ENCODE assay signal across 1 fruit fly cellular context in genomic region chr2L:13145035-13145683, dm6.
TF ChIP-seq lines count a peak whose summit lies in the region.

No protein-coding gene starts in this region.

TF ChIP-seq in whole organism, embryonic, 481 proteins besides CTCF, POLR2A, EP300 and RAD21 (continued from another document and continues in another):
- TF ChIP-seq Doc3 (GFP tag; IDR thresholded peaks at IDR 0.05; lab: Robert Waterston, UW; ENCODE audit: partially characterized antibody) (no peak), Gug (GFP tag; IDR thresholded peaks at IDR 0.05; lab: Robert Waterston, UW) (peak; percentile 53; the same call in 3 of the 4 replicates), CG11247 (GFP tag; IDR thresholded peaks at IDR 0.05; lab: Robert Waterston, UW) (peak; percentile 79), crol (GFP tag; IDR thresholded peaks at IDR 0.05; lab: Robert Waterston, UW) (no peak), hth (optimal IDR thresholded peaks at IDR 0.05; lab: Kevin White, UChicago) (no peak), CG5953 (GFP tag; IDR thresholded peaks at IDR 0.05; lab: Robert Waterston, UW) (peak; percentile 32; the same call in 1 of the 2 replicates), BtbVII (GFP tag; optimal IDR thresholded peaks at IDR 0.05; lab: Kevin White, UChicago) (peak; percentile 75), CG9932 (GFP tag; IDR thresholded peaks at IDR 0.05; lab: Robert Waterston, UW) (peak; percentile 91), CG1603 (tag; optimal IDR thresholded peaks at IDR 0.05; lab: Kevin White, UChicago) (peak; percentile 21), CG15011 (GFP tag; optimal IDR thresholded peaks at IDR 0.05; lab: Kevin White, UChicago) (peak; percentile 71), CkIIα-i1 (GFP tag; IDR thresholded peaks at IDR 0.05; lab: Robert Waterston, UW) (no peak), HmgD (GFP tag; optimal IDR thresholded peaks at IDR 0.05; lab: Kevin White, UChicago) (no peak), btn (GFP tag; optimal IDR thresholded peaks at IDR 0.05; lab: Kevin White, UChicago) (no peak), MBD-R2 (GFP tag; IDR thresholded peaks at IDR 0.05; lab: Robert Waterston, UW) (peak; percentile 51; the same call in 1 of the 2 replicates), ftz-f1 (GFP tag; optimal IDR thresholded peaks at IDR 0.05; lab: Kevin White, UChicago) (peak; percentile 24), YL-1 (GFP tag; optimal IDR thresholded peaks at IDR 0.05; lab: Kevin White, UChicago) (no peak), knrl (GFP tag; IDR thresholded peaks at IDR 0.05; lab: Robert Waterston, UW; ENCODE audit: partially characterized antibody) (no peak), CrebB (tag; optimal IDR thresholded peaks at IDR 0.05; lab: Kevin White, UChicago) (peak; percentile 26), CG9609 (GFP tag; optimal IDR thresholded peaks at IDR 0.05; lab: Kevin White, UChicago) (peak; percentile 57), Xrp1 (GFP tag; IDR thresholded peaks at IDR 0.05; lab: Robert Waterston, UW) (peak; percentile 63), cas (GFP tag; IDR thresholded peaks at IDR 0.05; lab: Robert Waterston, UW) (peak; percentile 45; the same call in 1 of the 2 replicates), CG3163 (GFP tag; optimal IDR thresholded peaks at IDR 0.05; lab: Kevin White, UChicago) (peak; percentile 38), hbn (GFP tag; IDR thresholded peaks at IDR 0.05; lab: Robert Waterston, UW; ENCODE audit: partially characterized antibody) (no peak), Rx (GFP tag; IDR thresholded peaks at IDR 0.05; lab: Robert Waterston, UW) (peak; percentile 33; the same call in 1 of the 2 replicates), Scr (GFP tag; IDR thresholded peaks at IDR 0.05; lab: Robert Waterston, UW; ENCODE audit: partially characterized antibody) (no peak), dan (GFP tag; IDR thresholded peaks at IDR 0.05; lab: Robert Waterston, UW) (no peak), Poxn (GFP tag; IDR thresholded peaks at IDR 0.05; lab: Robert Waterston, UW) (peak; percentile 50; the same call in 1 of the 2 replicates), CG42726 (GFP tag; IDR thresholded peaks at IDR 0.05; lab: Robert Waterston, UW; ENCODE audit: partially characterized antibody) (no peak), CG34422 (GFP tag; IDR thresholded peaks at IDR 0.05; lab: Robert Waterston, UW) (peak; percentile 79), CG2129 (GFP tag; IDR thresholded peaks at IDR 0.05; lab: Robert Waterston, UW; ENCODE audit: partially characterized antibody) (no peak), Bgb (GFP tag; IDR thresholded peaks at IDR 0.05; lab: Robert Waterston, UW; ENCODE audit: partially characterized antibody) (no peak), ERR (GFP tag; optimal IDR thresholded peaks at IDR 0.05; lab: Kevin White, UChicago) (peak; percentile 71), CG9797 (GFP tag; optimal IDR thresholded peaks at IDR 0.05; lab: Kevin White, UChicago) (no peak), cwo (GFP tag; optimal IDR thresholded peaks at IDR 0.05; lab: Kevin White, UChicago) (peak; percentile 89), vnd (GFP tag; IDR thresholded peaks at IDR 0.05; lab: Robert Waterston, UW; ENCODE audit: partially characterized antibody) (no peak), Asciz (GFP tag; optimal IDR thresholded peaks at IDR 0.05; lab: Kevin White, UChicago) (peak; percentile 58), CG10366 (GFP tag; IDR thresholded peaks at IDR 0.05; lab: Robert Waterston, UW) (peak; percentile 69), CG8944 (GFP tag; optimal IDR thresholded peaks at IDR 0.05; lab: Kevin White, UChicago) (peak; percentile 48), trh (GFP tag; optimal IDR thresholded peaks at IDR 0.05; lab: Kevin White, UChicago) (no peak), CG7745 (tag; optimal IDR thresholded peaks at IDR 0.05; lab: Kevin White, UChicago) (no peak), Pdp1 (GFP tag; optimal IDR thresholded peaks at IDR 0.05; lab: Kevin White, UChicago) (peak; percentile 68 to 77), CG4820 (GFP tag; optimal IDR thresholded peaks at IDR 0.05; lab: Kevin White, UChicago) (peak; percentile 58), ci (GFP tag; IDR thresholded peaks at IDR 0.05; lab: Robert Waterston, UW) (peak; percentile 37; the same call in 1 of the 3 replicates), luna (GFP tag; optimal IDR thresholded peaks at IDR 0.05; lab: Kevin White, UChicago) (peak; percentile 68), CG6689 (GFP tag; IDR thresholded peaks at IDR 0.05; lab: Robert Waterston, UW) (peak; percentile 74), ems (GFP tag; optimal IDR thresholded peaks at IDR 0.05; lab: Kevin White, UChicago) (peak; percentile 61), fd102C (GFP tag; optimal IDR thresholded peaks at IDR 0.05; lab: Kevin White, UChicago) (no peak), ttk (GFP tag; IDR thresholded peaks at IDR 0.05; lab: Robert Waterston, UW) (peak; percentile 76), rib (GFP tag; IDR thresholded peaks at IDR 0.05; lab: Robert Waterston, UW) (peak; percentile 73; the same call in 1 of the 2 replicates), usp (GFP tag; optimal IDR thresholded peaks at IDR 0.05; lab: Kevin White, UChicago) (no peak), caup (GFP tag; optimal IDR thresholded peaks at IDR 0.05; lab: Kevin White, UChicago; ENCODE audit: severe bottlenecking) (peak; percentile 78), HHEX (GFP tag; optimal IDR thresholded peaks at IDR 0.05; lab: Kevin White, UChicago) (peak; percentile 76), Mad (GFP tag; optimal IDR thresholded peaks at IDR 0.05; lab: Kevin White, UChicago) (no peak), Jarid2 (GFP tag; optimal IDR thresholded peaks at IDR 0.05; lab: Kevin White, UChicago) (peak; percentile 31), CG11696 (GFP tag; IDR thresholded peaks at IDR 0.05; lab: Robert Waterston, UW) (peak; percentile 68), CG18619 (GFP tag; optimal IDR thresholded peaks at IDR 0.05; lab: Kevin White, UChicago) (peak; percentile 68), unpg (GFP tag; optimal IDR thresholded peaks at IDR 0.05; lab: Kevin White, UChicago) (peak; percentile 84), zf30C (GFP tag; optimal IDR thresholded peaks at IDR 0.05; lab: Kevin White, UChicago) (no peak), tna (GFP tag; IDR thresholded peaks at IDR 0.05; lab: Robert Waterston, UW; ENCODE audit: partially characterized antibody) (no peak), twi (tag; optimal IDR thresholded peaks at IDR 0.05; lab: Kevin White, UChicago) (no peak), B-H1 (GFP tag; IDR thresholded peaks at IDR 0.05; lab: Robert Waterston, UW) (peak; percentile 50; the same call in 1 of the 3 replicates), nau (GFP tag; optimal IDR thresholded peaks at IDR 0.05; lab: Kevin White, UChicago) (peak; percentile 48), Atf6 (GFP tag; IDR thresholded peaks at IDR 0.05; lab: Robert Waterston, UW) (peak; percentile 85), CG17186 (GFP tag; optimal IDR thresholded peaks at IDR 0.05; lab: Kevin White, UChicago) (no peak), CG10321 (GFP tag; IDR thresholded peaks at IDR 0.05; lab: Robert Waterston, UW) (0 out of 2 replicates have a peak, but pooled peaks have one; percentile 14), CG17829 (tag; optimal IDR thresholded peaks at IDR 0.05; lab: Kevin White, UChicago) (peak; percentile 64), CG12219 (GFP tag; optimal IDR thresholded peaks at IDR 0.05; lab: Kevin White, UChicago) (peak; percentile 63), CG16863 (GFP tag; optimal IDR thresholded peaks at IDR 0.05; lab: Kevin White, UChicago) (peak; percentile 38), tgo (GFP tag; IDR thresholded peaks at IDR 0.05; lab: Robert Waterston, UW) (peak; percentile 84), CG1647 (GFP tag; optimal IDR thresholded peaks at IDR 0.05; lab: Kevin White, UChicago) (peak; percentile 45), zfh2 (GFP tag; optimal IDR thresholded peaks at IDR 0.05; lab: Kevin White, UChicago) (peak; percentile 78), ac (GFP tag; optimal IDR thresholded peaks at IDR 0.05; lab: Kevin White, UChicago) (no peak), Nf-YA (GFP tag; IDR thresholded peaks at IDR 0.05; lab: Robert Waterston, UW) (peak; percentile 54; the same call in 1 of the 2 replicates), HLH4C (GFP tag; IDR thresholded peaks at IDR 0.05; lab: Robert Waterston, UW; ENCODE audit: partially characterized antibody) (no peak), Sox102F (GFP tag; optimal IDR thresholded peaks at IDR 0.05; lab: Kevin White, UChicago) (peak; percentile 74), Lpt (GFP tag; optimal IDR thresholded peaks at IDR 0.05; lab: Kevin White, UChicago) (no peak), Sry-β (GFP tag; optimal IDR thresholded peaks at IDR 0.05; lab: Kevin White, UChicago) (no peak), CG9215 (GFP tag; IDR thresholded peaks at IDR 0.05; lab: Robert Waterston, UW) (peak; percentile 83), bigmax (GFP tag; optimal IDR thresholded peaks at IDR 0.05; lab: Kevin White, UChicago) (no peak), MESR4 (GFP tag; optimal IDR thresholded peaks at IDR 0.05; lab: Kevin White, UChicago) (no peak), ind (GFP tag; optimal IDR thresholded peaks at IDR 0.05; lab: Kevin White, UChicago) (peak; percentile 83), CG14050 (GFP tag; IDR thresholded peaks at IDR 0.05; lab: Robert Waterston, UW) (peak; percentile 68), D19B (GFP tag; optimal IDR thresholded peaks at IDR 0.05; lab: Kevin White, UChicago) (peak; percentile 82), CG34376 (GFP tag; optimal IDR thresholded peaks at IDR 0.05; lab: Kevin White, UChicago) (peak; percentile 57), CG3726 (GFP tag; IDR thresholded peaks at IDR 0.05; lab: Robert Waterston, UW) (0 out of 3 replicates have a peak, but pooled peaks have one; percentile 40), sob (GFP tag; IDR thresholded peaks at IDR 0.05; lab: Robert Waterston, UW) (peak; percentile 88), CG17359 (tag; optimal IDR thresholded peaks at IDR 0.05; lab: Kevin White, UChicago) (peak; percentile 78), Bteb2 (GFP tag; optimal IDR thresholded peaks at IDR 0.05; lab: Kevin White, UChicago) (peak; percentile 86), mam (GFP tag; optimal IDR thresholded peaks at IDR 0.05; lab: Kevin White, UChicago) (peak; percentile 79), HLH54F (GFP tag; optimal IDR thresholded peaks at IDR 0.05; lab: Kevin White, UChicago) (peak; percentile 70), CG2678 (tag; optimal IDR thresholded peaks at IDR 0.05; lab: Kevin White, UChicago) (peak; percentile 92), kah (GFP tag; optimal IDR thresholded peaks at IDR 0.05; lab: Kevin White, UChicago) (no peak), tup (GFP tag; optimal IDR thresholded peaks at IDR 0.05; lab: Kevin White, UChicago) (peak; percentile 29), CG7556 (GFP tag; optimal IDR thresholded peaks at IDR 0.05; lab: Kevin White, UChicago) (peak; percentile 65), Rfx (GFP tag; IDR thresholded peaks at IDR 0.05; lab: Robert Waterston, UW) (peak; percentile 93), CG9437 (GFP tag; optimal IDR thresholded peaks at IDR 0.05; lab: Kevin White, UChicago) (peak; percentile 41), CG16779 (GFP tag; IDR thresholded peaks at IDR 0.05; lab: Robert Waterston, UW) (peak; percentile 73), CG10462 (GFP tag; optimal IDR thresholded peaks at IDR 0.05; lab: Kevin White, UChicago) (peak; percentile 16), HLHmδ (GFP tag; optimal IDR thresholded peaks at IDR 0.05; lab: Kevin White, UChicago) (no peak), CG2120 (GFP tag; optimal IDR thresholded peaks at IDR 0.05; lab: Kevin White, UChicago) (peak; percentile 91), TFAM (GFP tag; optimal IDR thresholded peaks at IDR 0.05; lab: Kevin White, UChicago) (no peak), Ssrp (tag; optimal IDR thresholded peaks at IDR 0.05; lab: Kevin White, UChicago) (no peak), Tbp (GFP tag; optimal IDR thresholded peaks at IDR 0.05; lab: Kevin White, UChicago) (no peak), aop (GFP tag; IDR thresholded peaks at IDR 0.05; lab: Robert Waterston, UW) (no peak), gfzf (GFP tag; optimal IDR thresholded peaks at IDR 0.05; lab: Kevin White, UChicago) (no peak), trem (tag; optimal IDR thresholded peaks at IDR 0.05; lab: Kevin White, UChicago) (peak; percentile 3), ssp (GFP tag; IDR thresholded peaks at IDR 0.05; lab: Robert Waterston, UW) (peak; percentile 48), ken (GFP tag; IDR thresholded peaks at IDR 0.05; lab: Robert Waterston, UW) (0 out of 3 replicates have a peak, but pooled peaks have one; percentile 56), CG1024 (GFP tag; IDR thresholded peaks at IDR 0.05; lab: Robert Waterston, UW) (no peak), Dip3 (GFP tag; optimal IDR thresholded peaks at IDR 0.05; lab: Kevin White, UChicago) (peak; percentile 60), Taf1 (GFP tag; IDR thresholded peaks at IDR 0.05; lab: Robert Waterston, UW) (0 out of 2 replicates have a peak, but pooled peaks have one; percentile 39), tx (GFP tag; optimal IDR thresholded peaks at IDR 0.05; lab: Kevin White, UChicago) (peak; percentile 53), CG13287 (GFP tag; IDR thresholded peaks at IDR 0.05; lab: Robert Waterston, UW; ENCODE audit: partially characterized antibody) (no peak), Med (GFP tag; lab: Kevin White, UChicago) (peak; percentile 95), CG2116 (GFP tag; optimal IDR thresholded peaks at IDR 0.05; lab: Kevin White, UChicago) (no peak), Hr51 (GFP tag; optimal IDR thresholded peaks at IDR 0.05; lab: Kevin White, UChicago) (peak; percentile 33 to 81), chinmo (GFP tag; IDR thresholded peaks at IDR 0.05; lab: Robert Waterston, UW; ENCODE audit: partially characterized antibody) (peak; percentile 84; the same call in 2 of the 4 replicates), jigr1 (GFP tag; IDR thresholded peaks at IDR 0.05; lab: Robert Waterston, UW) (peak; percentile 68; the same call in 1 of the 3 replicates), wdn (GFP tag; IDR thresholded peaks at IDR 0.05; lab: Robert Waterston, UW) (peak; percentile 70), CG15601 (tag; optimal IDR thresholded peaks at IDR 0.05; lab: Kevin White, UChicago) (peak; percentile 8), CG18262 (tag; optimal IDR thresholded peaks at IDR 0.05; lab: Kevin White, UChicago) (peak; percentile 62), CG2199 (GFP tag; IDR thresholded peaks at IDR 0.05; lab: Robert Waterston, UW) (no peak), bowl (GFP tag; IDR thresholded peaks at IDR 0.05; lab: Robert Waterston, UW) (0 out of 2 replicates have a peak, but pooled peaks have one; percentile 28), az2 (GFP tag; optimal IDR thresholded peaks at IDR 0.05; lab: Kevin White, UChicago) (peak; percentile 39), CG8290 (GFP tag; optimal IDR thresholded peaks at IDR 0.05; lab: Kevin White, UChicago) (no peak), CG8290 (tag; optimal IDR thresholded peaks at IDR 0.05; lab: Kevin White, UChicago) (peak in 1 of 2 experiments; percentile 42), CG8359 (GFP tag; optimal IDR thresholded peaks at IDR 0.05; lab: Kevin White, UChicago; ENCODE audit: borderline replicate concordance) (no peak), CG9876 (GFP tag; optimal IDR thresholded peaks at IDR 0.05; lab: Kevin White, UChicago) (peak; percentile 12)
